Worm (Caenorhabditis elegans) whole organism, late embryonic: ENCODE results near the gene nduf-9.

Experiments
- C08G9.2 ChIP-seq: sonication (generic microtip); optimal IDR thresholded peaks from 2 replicates; lab custom pipeline; 2016; ENCODE audit warnings: mild to moderate bottlenecking, missing genetic modification characterization, moderate library complexity, missing compliant biosample characterization
- K02D7.2 ChIP-seq: sonication (generic microtip); optimal IDR thresholded peaks from 2 replicates; lab custom pipeline; 2017; ENCODE audit warnings: mild to moderate bottlenecking, missing genetic modification characterization, missing compliant biosample characterization
- Y22D7AL.16 ChIP-seq: sonication (generic microtip); optimal IDR thresholded peaks from 2 replicates; lab custom pipeline; 2016; ENCODE audit warnings: missing genetic modification characterization, missing compliant biosample characterization
- ahr-1 ChIP-seq: sonication (generic microtip); optimal IDR thresholded peaks from 2 replicates; lab custom pipeline; 2016; ENCODE audit warnings: missing genetic modification characterization, missing compliant biosample characterization
- ama-1 ChIP-seq: fragments of 150-350 bp; optimal IDR thresholded peaks from 2 replicates; lab custom pipeline; 2014
- ceh-14 ChIP-seq: sonication (generic microtip); optimal IDR thresholded peaks from 2 replicates; lab custom pipeline; 2016; ENCODE audit warnings: missing genotype, missing genetic modification characterization, missing compliant biosample characterization
- ceh-31 ChIP-seq: sonication (generic microtip); optimal IDR thresholded peaks from 2 replicates; lab custom pipeline; 2016; ENCODE audit warnings: missing genetic modification characterization, missing compliant biosample characterization
- ceh-6 ChIP-seq: fragments of 200-800 bp; sonication (Bioruptor generic); optimal IDR thresholded peaks from 2 replicates; lab custom pipeline; 2018; ENCODE audit warnings: mild to moderate bottlenecking, missing genetic modification characterization, missing compliant biosample characterization
- che-1 ChIP-seq: sonication (generic microtip); optimal IDR thresholded peaks from 2 replicates; lab custom pipeline; 2016; ENCODE audit warnings: mild to moderate bottlenecking, missing genetic modification characterization, missing compliant biosample characterization
- dve-1 ChIP-seq: sonication (generic microtip); optimal IDR thresholded peaks from 2 replicates; lab custom pipeline; 2017; ENCODE audit warnings: antibody characterized with exemption, mild to moderate bottlenecking, missing genetic modification characterization, missing compliant biosample characterization
- elt-2 ChIP-seq: sonication (generic microtip); optimal IDR thresholded peaks from 2 replicates; lab custom pipeline; 2016; ENCODE audit warnings: missing genetic modification reagents, missing genetic modification characterization, missing compliant biosample characterization
- fax-1 ChIP-seq: sonication (generic microtip); optimal IDR thresholded peaks from 2 replicates; lab custom pipeline; 2016; ENCODE audit warnings: missing genotype, missing genetic modification characterization, missing compliant biosample characterization
- gmeb-2 ChIP-seq: sonication (generic microtip); optimal IDR thresholded peaks from 2 replicates; lab custom pipeline; 2016; ENCODE audit warnings: missing genetic modification characterization, inconsistent platforms, missing compliant biosample characterization
- hlh-13 ChIP-seq: fragments of 200-800 bp; sonication (Bioruptor generic); optimal IDR thresholded peaks from 2 replicates; lab custom pipeline; 2018; ENCODE audit warnings: mild to moderate bottlenecking, missing genetic modification characterization, missing compliant biosample characterization
- hlh-15 ChIP-seq: sonication (generic microtip); optimal IDR thresholded peaks from 2 replicates; lab custom pipeline; 2016; ENCODE audit warnings: missing genetic modification characterization, missing compliant biosample characterization
- hlh-30 ChIP-seq: sonication (generic microtip); optimal IDR thresholded peaks from 2 replicates; lab custom pipeline; 2017; ENCODE audit warnings: antibody characterized with exemption, missing genetic modification characterization, missing compliant biosample characterization; ENCODE audit not compliant: insufficient read depth
- hlh-8 ChIP-seq: sonication (generic microtip); optimal IDR thresholded peaks from 2 replicates; lab custom pipeline; 2016; ENCODE audit warnings: missing genotype, missing genetic modification characterization, missing compliant biosample characterization
- lin-11 ChIP-seq: fragments of 200-800 bp; sonication (Bioruptor generic); optimal IDR thresholded peaks from 2 replicates; lab custom pipeline; 2018; ENCODE audit warnings: mild to moderate bottlenecking, missing genetic modification characterization, missing compliant biosample characterization
- nfya-1 ChIP-seq: sonication (generic microtip); optimal IDR thresholded peaks from 2 replicates; lab custom pipeline; 2017; ENCODE audit warnings: missing genetic modification characterization, mild to moderate bottlenecking, missing compliant biosample characterization, antibody characterized with exemption, moderate library complexity
- nhr-11 ChIP-seq: fragments of 150-350 bp; optimal IDR thresholded peaks from 2 replicates; lab custom pipeline; 2014; ENCODE audit warnings: missing biosample characterization, missing genetic modification characterization
- npax-4 ChIP-seq: sonication (generic microtip); optimal IDR thresholded peaks from 2 replicates; lab custom pipeline; 2016; ENCODE audit warnings: missing genetic modification characterization, missing compliant biosample characterization
- pag-3 ChIP-seq: sonication (generic microtip); optimal IDR thresholded peaks from 2 replicates; lab custom pipeline; 2016; ENCODE audit warnings: missing compliant biosample characterization, missing genetic modification characterization, borderline replicate concordance
- pax-1 ChIP-seq: fragments of 150-350 bp; optimal IDR thresholded peaks from 2 replicates; lab custom pipeline; 2014; ENCODE audit warnings: missing biosample characterization, missing genetic modification characterization
- pha-2 ChIP-seq: sonication (generic microtip); optimal IDR thresholded peaks from 2 replicates; lab custom pipeline; 2017; ENCODE audit warnings: mild to moderate bottlenecking, missing genetic modification characterization, missing compliant biosample characterization
- pha-4 ChIP-seq: fragments of 150-350 bp; optimal IDR thresholded peaks from 2 replicates; lab custom pipeline; 2018; ENCODE audit warnings: missing biosample characterization, missing genetic modification reagents, missing genetic modification characterization
- pros-1 ChIP-seq: fragments of 150-350 bp; optimal IDR thresholded peaks from 2 replicates; lab custom pipeline; 2014; ENCODE audit warnings: missing biosample characterization, missing genetic modification reagents, missing genetic modification characterization
- rnt-1 ChIP-seq: sonication (generic microtip); optimal IDR thresholded peaks from 2 replicates; lab custom pipeline; 2016; ENCODE audit warnings: missing genetic modification characterization, missing compliant biosample characterization
- sox-2 ChIP-seq: fragments of 200-800 bp; sonication (Bioruptor generic); IDR thresholded peaks from 2 replicates; pipeline ENCODE4 v1.3.6; 2022; ENCODE audit warnings: missing genetic modification reagents, missing genetic modification characterization, missing compliant biosample characterization
- sox-4 ChIP-seq: sonication (generic microtip); optimal IDR thresholded peaks from 2 replicates; lab custom pipeline; 2017; ENCODE audit warnings: mild to moderate bottlenecking, missing genetic modification characterization, inconsistent platforms, missing compliant biosample characterization
- syd-9 ChIP-seq: sonication (generic microtip); optimal IDR thresholded peaks from 2 replicates; lab custom pipeline; 2016; ENCODE audit warnings: mild to moderate bottlenecking, missing genetic modification characterization, moderate library complexity, missing compliant biosample characterization
- tbx-2 ChIP-seq: sonication (generic microtip); optimal IDR thresholded peaks from 2 replicates; lab custom pipeline; 2016; ENCODE audit warnings: missing genetic modification characterization, missing compliant biosample characterization
- tbx-7 ChIP-seq: sonication (generic microtip); optimal IDR thresholded peaks from 2 replicates; lab custom pipeline; 2016; ENCODE audit warnings: missing genotype, missing genetic modification characterization, missing compliant biosample characterization
- unc-42 ChIP-seq: sonication (generic microtip); optimal IDR thresholded peaks from 2 replicates; lab custom pipeline; 2016; ENCODE audit warnings: missing genotype, missing genetic modification characterization, missing compliant biosample characterization
- unc-55 ChIP-seq: sonication (generic microtip); optimal IDR thresholded peaks from 2 replicates; lab custom pipeline; 2017; ENCODE audit warnings: missing biosample characterization, missing genetic modification reagents, missing genetic modification characterization
- unc-86 ChIP-seq: sonication (generic microtip); optimal IDR thresholded peaks from 2 replicates; lab custom pipeline; 2016; ENCODE audit warnings: missing genetic modification characterization, missing compliant biosample characterization

Gene nduf-9

DNA sequence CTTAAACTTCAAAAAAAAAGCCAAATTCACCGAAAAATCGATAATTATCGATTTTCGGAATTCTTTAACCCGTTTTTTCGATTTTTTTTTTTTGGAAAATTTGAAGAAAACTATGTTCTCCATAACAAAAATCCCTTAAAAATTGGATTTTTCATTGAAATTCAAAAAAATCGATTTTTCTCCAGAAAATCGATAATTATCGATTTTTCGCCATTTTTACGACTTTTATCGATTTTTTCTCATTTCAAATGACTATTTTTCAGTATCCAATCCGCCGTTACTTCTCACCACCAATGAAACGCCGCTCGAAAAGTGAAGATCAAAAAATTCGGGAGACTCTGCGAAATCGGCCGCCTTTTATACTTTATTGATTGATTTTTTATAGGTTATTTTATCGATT, 7.5 kb downstream of the nduf-9 start:
- TF ChIP-seq nfya-1 (tag; lab: Kevin White, UChicago) (no peak), hlh-30 (tag; lab: Kevin White, UChicago) (no peak), pha-4 (tag; lab: Kevin White, UChicago) (no peak), gmeb-2 (tag; lab: Kevin White, UChicago) (no peak), unc-55 (GFP tag; lab: Kevin White, UChicago) (no peak), sox-2 (GFP tag; lab: Robert Waterston, UW) (no peak), pros-1 (tag; lab: Kevin White, UChicago) (no peak), hlh-13 (GFP tag; lab: Kevin White, UChicago) (no peak), sox-4 (tag; lab: Kevin White, UChicago) (no peak), elt-2 (tag; lab: Kevin White, UChicago) (no peak)

DNA sequence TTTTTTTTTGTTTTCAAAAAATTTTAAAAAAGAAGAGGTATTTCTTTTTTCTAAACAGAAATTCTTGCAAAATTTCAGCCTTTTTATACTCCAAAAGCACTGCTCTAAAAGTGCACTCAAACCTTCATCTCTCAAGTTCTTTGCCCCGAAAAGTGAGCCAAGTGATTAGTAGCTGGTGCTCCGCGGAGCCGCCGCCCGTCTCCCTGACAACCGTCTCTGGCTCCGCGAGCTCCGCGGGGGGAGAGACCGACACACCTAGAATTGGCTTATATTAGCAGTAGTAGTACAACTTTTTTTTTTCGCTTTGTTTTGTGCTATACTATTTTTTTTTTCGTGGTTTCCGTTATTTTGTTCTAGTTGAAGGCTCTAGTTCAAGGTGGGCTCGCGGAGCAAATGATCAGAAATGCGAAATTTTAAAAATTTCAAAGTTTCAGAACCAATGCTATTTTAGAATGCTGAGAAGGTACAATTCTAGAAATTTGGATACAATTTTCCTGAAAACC, 15.7 kb downstream of the nduf-9 start, which contains the start of gene Y53G8AL.1:
Gene Y53G8AL.1 (plus strand): TSS at position 453 of the 503 bp plus-strand sequence.
- TF ChIP-seq ceh-14 (tag; lab: Kevin White, UChicago) (peak; percentile 40), rnt-1 (tag; lab: Kevin White, UChicago) (no peak)

DNA sequence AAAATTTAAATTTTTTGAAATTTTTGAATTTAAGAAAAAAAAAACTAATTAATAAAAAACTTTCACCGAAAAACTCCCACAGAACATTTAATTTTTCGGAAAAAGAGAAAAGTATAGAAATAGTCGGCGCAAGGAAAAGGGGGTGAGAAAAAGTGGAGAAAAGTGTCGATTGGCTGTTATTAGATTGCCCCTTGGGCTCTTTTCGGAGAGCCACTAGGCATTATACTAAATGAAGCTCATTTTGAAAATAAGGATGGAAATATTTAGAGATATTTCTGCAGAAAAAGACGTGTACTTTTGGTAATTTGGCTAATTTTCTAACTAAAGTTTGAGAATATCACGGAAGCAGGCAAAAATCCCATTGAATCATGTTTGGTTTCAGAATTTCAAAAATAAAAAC, 24.3 kb downstream of the nduf-9 start:
- TF ChIP-seq elt-2 (tag; lab: Kevin White, UChicago) (no peak), unc-42 (tag; lab: Kevin White, UChicago) (peak; percentile 89)

DNA sequence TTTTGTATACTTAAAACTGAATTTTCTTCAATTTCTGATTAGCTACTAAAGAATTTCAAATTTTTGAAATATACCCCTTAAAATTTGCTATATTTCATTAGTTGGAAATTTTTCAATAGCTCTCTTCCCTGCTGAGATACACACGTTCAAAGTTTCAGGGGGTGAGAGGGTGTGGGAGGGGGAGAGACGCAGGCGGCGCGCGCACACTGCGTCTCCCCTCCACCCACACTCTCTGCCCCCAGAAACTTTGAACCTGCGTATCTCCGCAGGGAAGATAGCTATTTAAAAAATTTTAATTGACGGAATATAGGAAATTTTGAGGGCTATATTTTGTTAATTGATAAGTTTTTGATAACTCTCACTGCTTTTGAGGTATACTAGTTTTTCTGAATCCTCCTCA, 25.7 kb downstream of the nduf-9 start:
- TF ChIP-seq tbx-7 (tag; lab: Kevin White, UChicago), result no peak
- no peak for TF ChIP-seq hlh-15 (tag; lab: Kevin White, UChicago)
- no peak for TF ChIP-seq ama-1 (lab: Kevin White, UChicago)
- no peak for TF ChIP-seq C08G9.2 (tag; lab: Kevin White, UChicago)
- no peak for TF ChIP-seq npax-4 (tag; lab: Kevin White, UChicago)
- TF ChIP-seq pax-1 (tag; lab: Kevin White, UChicago), result no peak
- TF ChIP-seq pha-4 (tag; lab: Kevin White, UChicago), result no peak
- no peak for TF ChIP-seq syd-9
- no peak for TF ChIP-seq K02D7.2
- no peak for TF ChIP-seq ceh-31 (tag; lab: Kevin White, UChicago)
- no peak for TF ChIP-seq gmeb-2 (tag; lab: Kevin White, UChicago)
- TF ChIP-seq ceh-6 (GFP tag; lab: Kevin White, UChicago), result no peak
- TF ChIP-seq pha-2 (tag; lab: Kevin White, UChicago), result no peak
- no peak for TF ChIP-seq Y22D7AL.16 (tag; lab: Kevin White, UChicago)
- no peak for TF ChIP-seq unc-86 (tag; lab: Kevin White, UChicago)
- TF ChIP-seq dve-1, result no peak
- no peak for TF ChIP-seq nhr-11
- TF ChIP-seq che-1 (tag; lab: Kevin White, UChicago), result no peak
- TF ChIP-seq pag-3 (tag; lab: Kevin White, UChicago), result no peak

DNA sequence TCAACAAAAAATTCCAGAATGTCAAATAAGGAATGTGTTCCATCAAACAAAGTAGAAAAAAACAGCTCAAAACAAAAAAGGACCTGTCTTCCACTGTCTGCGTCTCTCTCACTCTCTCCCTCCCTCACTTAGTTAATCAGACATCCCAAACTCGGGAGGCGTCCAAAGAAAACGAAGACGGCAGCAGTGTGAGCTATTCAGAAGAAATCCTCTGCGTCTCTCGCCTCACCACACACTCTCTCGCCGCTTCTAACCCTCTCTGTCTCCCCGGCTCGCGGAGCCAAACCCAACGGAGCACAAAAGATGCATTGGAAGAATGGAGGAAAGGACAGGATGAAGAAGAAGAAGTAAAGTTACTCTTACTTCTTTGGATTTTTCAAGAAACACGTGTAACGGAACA, 28.1 kb downstream of the nduf-9 start:
- no peak for TF ChIP-seq fax-1
- peak; percentile 62 for TF ChIP-seq unc-42 (tag; lab: Kevin White, UChicago)
- TF ChIP-seq lin-11, result no peak
- peak; percentile 4 for TF ChIP-seq tbx-2 (tag; lab: Kevin White, UChicago)
- TF ChIP-seq K02D7.2, result no peak
- no peak for TF ChIP-seq ahr-1 (tag; lab: Kevin White, UChicago)
- TF ChIP-seq nfya-1 (tag; lab: Kevin White, UChicago), result peak; percentile 59
- TF ChIP-seq ceh-31 (tag; lab: Kevin White, UChicago), result peak; percentile 75
- TF ChIP-seq unc-86 (tag; lab: Kevin White, UChicago), result no peak
- TF ChIP-seq hlh-8, result no peak
- no peak for TF ChIP-seq hlh-15 (tag; lab: Kevin White, UChicago)
